Worm (Caenorhabditis elegans): ENCODE results near the gene F11D11.22.

- TF ChIP-seq pqm-1 (tag; optimal IDR thresholded peaks at IDR 0.05) (no peak), unc-3 (GFP tag; conservative IDR thresholded peaks at IDR 0.05) (no peak), unc-3 (tag; optimal IDR thresholded peaks at IDR 0.05) (no peak), ceh-19 (GFP tag; optimal IDR thresholded peaks at IDR 0.05) (peak; percentile 65), nfya-1 (tag; optimal IDR thresholded peaks at IDR 0.05) (no peak), nhr-11 (tag; optimal IDR thresholded peaks at IDR 0.05) (no peak), ceh-45 (GFP tag; IDR thresholded peaks at IDR 0.05) (no peak), K02D7.2 (tag; optimal IDR thresholded peaks at IDR 0.05) (no peak), ceh-6 (GFP tag; optimal IDR thresholded peaks at IDR 0.05) (peak; percentile 46)
Measured at ce11 chrV:18719956-18720489, 42.1 kb upstream of the F11D11.22 start, which contains the start of gene Y17D7C.2.

Data from whole organism, late embryonic.